Worm (Caenorhabditis elegans): ENCODE data around the gene T28A8.2.

DNA sequence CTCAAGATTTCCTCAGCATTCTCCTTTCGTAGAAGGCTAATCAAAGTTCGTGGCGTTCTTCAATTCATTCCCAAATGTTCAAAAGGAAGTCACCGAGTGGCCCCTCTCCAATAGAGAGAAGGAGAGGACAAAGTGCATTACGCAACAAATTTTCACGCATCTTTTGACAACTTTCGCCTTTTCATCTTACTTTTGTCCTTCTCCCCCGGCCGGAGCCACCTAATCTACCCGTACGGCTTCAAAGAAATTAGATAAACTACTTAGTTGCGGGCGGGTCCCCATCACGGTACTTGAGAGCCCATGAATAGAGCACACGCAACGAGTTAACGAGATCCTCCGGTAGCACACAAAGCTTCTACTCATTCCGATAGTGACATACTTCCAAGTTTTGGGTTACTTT, 31.2 kb upstream of the T28A8.2 start:
- TF ChIP-seq unc-3 (GFP tag; conservative IDR thresholded peaks at IDR 0.05) (no peak), unc-3 (tag; optimal IDR thresholded peaks at IDR 0.05) (no peak), lim-6 (tag; optimal IDR thresholded peaks at IDR 0.05) (no peak), odd-2 (tag; optimal IDR thresholded peaks at IDR 0.05) (no peak), gmeb-2 (tag; optimal IDR thresholded peaks at IDR 0.05) (no peak), nfya-1 (tag; optimal IDR thresholded peaks at IDR 0.05) (no peak)

All from whole organism, late embryonic.